Worm (Caenorhabditis elegans) whole organism, L1 larva: Measurements from ENCODE around the gene fubl-3.
A peak's percentile ranks its signal among the peaks of the same experiment; 100 is the strongest.

ENCODE experiments used
- C04F5.9 ChIP-seq: sonication (generic microtip); optimal IDR thresholded peaks from 2 replicates; lab custom pipeline; 2016; ENCODE audit warnings: missing genetic modification characterization, missing compliant biosample characterization
- C16A3.4 ChIP-seq: fragments of 150-350 bp; optimal IDR thresholded peaks from 2 replicates; lab custom pipeline; 2014; ENCODE audit warnings: missing biosample characterization, missing genetic modification characterization
- C34B4.2 ChIP-seq: sonication (generic microtip); optimal IDR thresholded peaks from 2 replicates; lab custom pipeline; 2017; ENCODE audit warnings: mild to moderate bottlenecking, missing genetic modification characterization, missing compliant biosample characterization
- Y116A8C.19 ChIP-seq: sonication (generic microtip); optimal IDR thresholded peaks from 2 replicates; lab custom pipeline; 2016; ENCODE audit warnings: missing compliant biosample characterization, missing genetic modification characterization, borderline replicate concordance
- aha-1 ChIP-seq: fragments of 150-350 bp; optimal IDR thresholded peaks from 2 replicates; lab custom pipeline; 2014; ENCODE audit warnings: missing biosample characterization, missing genetic modification characterization
- alr-1 ChIP-seq: fragments of 200-800 bp; sonication (Bioruptor generic); optimal IDR thresholded peaks from 2 replicates; lab custom pipeline; 2018; ENCODE audit warnings: borderline replicate concordance, mild to moderate bottlenecking, missing genetic modification characterization, missing compliant biosample characterization
- aly-2 ChIP-seq: fragments of 150-350 bp; optimal IDR thresholded peaks from 2 replicates; lab custom pipeline; 2014; ENCODE audit warnings: missing biosample characterization, missing genetic modification characterization
- ama-1 ChIP-seq: fragments of 150-350 bp; optimal IDR thresholded peaks from 2 replicates; lab custom pipeline; 2014
- blmp-1 ChIP-seq: fragments of 150-350 bp; optimal IDR thresholded peaks from 2 replicates; lab custom pipeline; 2014; ENCODE audit warnings: missing biosample characterization, missing genetic modification characterization
- ceh-63 ChIP-seq: fragments of 200-800 bp; sonication (Bioruptor generic); optimal IDR thresholded peaks from 2 replicates; lab custom pipeline; 2018; ENCODE audit warnings: mild to moderate bottlenecking, missing genetic modification characterization, missing compliant biosample characterization
- ceh-82 ChIP-seq, 3 experiments: fragments of 150-350 bp in 1 of 3; sonication (generic microtip) in 2 of 3; optimal IDR thresholded peaks; 2 replicates each; lab custom pipeline; 2014 to 2017; ENCODE audit warnings: missing biosample characterization in 3 of 3, missing genetic modification characterization in 3 of 3
- ceh-90 ChIP-seq: sonication (generic microtip); optimal IDR thresholded peaks from 2 replicates; lab custom pipeline; 2016; ENCODE audit warnings: missing genetic modification characterization, missing compliant biosample characterization
- ces-1 ChIP-seq: fragments of 150-350 bp; optimal IDR thresholded peaks from 2 replicates; lab custom pipeline; 2014; ENCODE audit warnings: missing biosample characterization, missing genetic modification reagents, missing genetic modification characterization
- dsc-1 ChIP-seq: sonication (generic microtip); optimal IDR thresholded peaks from 2 replicates; lab custom pipeline; 2016; ENCODE audit warnings: mild to moderate bottlenecking, missing genetic modification characterization, missing compliant biosample characterization
- efl-1 ChIP-seq, 4 experiments: fragments of 150-350 bp; optimal IDR thresholded peaks in 3 of 4; peaks in 1 of 4; 1 replicate in 1 of 4; 2 replicates in 3 of 4; lab custom pipeline; 2014; ENCODE audit warnings: missing biosample characterization in 2 of 4, missing genetic modification characterization in 2 of 4, missing genetic modification reagents in 2 of 4
- fkh-10 ChIP-seq: sonication (generic microtip); optimal IDR thresholded peaks from 2 replicates; lab custom pipeline; 2017; ENCODE audit warnings: missing biosample characterization, missing genetic modification reagents, missing genetic modification characterization
- hlh-17 ChIP-seq: fragments of 200-800 bp; sonication (Bioruptor generic); optimal IDR thresholded peaks from 2 replicates; lab custom pipeline; 2018; ENCODE audit warnings: missing genetic modification characterization, mild to moderate bottlenecking, missing compliant biosample characterization, moderate library complexity, borderline replicate concordance
- hpl-2 ChIP-seq: fragments of 150-350 bp; optimal IDR thresholded peaks from 2 replicates; lab custom pipeline; 2014; ENCODE audit warnings: missing biosample characterization, missing genetic modification reagents, missing genetic modification characterization
- lin-13 ChIP-seq: fragments of 150-350 bp; optimal IDR thresholded peaks from 2 replicates; lab custom pipeline; 2014; ENCODE audit warnings: missing biosample characterization, missing genetic modification reagents, missing genetic modification characterization
- lin-14 ChIP-seq: fragments of 200-800 bp; sonication (Bioruptor generic); optimal IDR thresholded peaks from 2 replicates; lab custom pipeline; 2018; ENCODE audit warnings: mild to moderate bottlenecking, missing genetic modification characterization, moderate library complexity, missing compliant biosample characterization
- lin-15B ChIP-seq: fragments of 150-350 bp; sonication (generic microtip); optimal IDR thresholded peaks from 3 replicates; lab custom pipeline; 2014; ENCODE audit warnings: missing biosample characterization, missing genetic modification characterization
- lin-35 ChIP-seq, 2 experiments: fragments of 150-350 bp; optimal IDR thresholded peaks; 2 replicates each; lab custom pipeline; 2014; ENCODE audit warnings: missing biosample characterization in 2 of 2, missing genetic modification characterization in 2 of 2, missing genetic modification reagents in 2 of 2
- lin-39 ChIP-seq: fragments of 150-350 bp; optimal IDR thresholded peaks from 2 replicates; lab custom pipeline; 2014; ENCODE audit warnings: missing biosample characterization, missing genetic modification reagents, missing genetic modification characterization
- lsy-2 ChIP-seq, 2 experiments: fragments of 150-350 bp; optimal IDR thresholded peaks; 2 replicates each; lab custom pipeline; 2014; ENCODE audit warnings: missing biosample characterization in 2 of 2, missing genetic modification characterization in 2 of 2
- mab-9 ChIP-seq: fragments of 200-800 bp; sonication (Bioruptor generic); IDR thresholded peaks from 2 replicates; pipeline ENCODE4 v1.3.6; 2022; ENCODE audit warnings: missing genetic modification reagents, missing genetic modification characterization, missing compliant biosample characterization
- mdl-1 ChIP-seq, 2 experiments: fragments of 150-350 bp; optimal IDR thresholded peaks; 2 replicates each; lab custom pipeline; 2014 to 2017; ENCODE audit warnings: missing biosample characterization in 2 of 2, missing genetic modification characterization in 2 of 2, inconsistent platforms in 1 of 2
- mef-2 ChIP-seq: fragments of 150-350 bp; optimal IDR thresholded peaks from 2 replicates; lab custom pipeline; 2014; ENCODE audit warnings: missing biosample characterization, missing genetic modification characterization
- mep-1 ChIP-seq: fragments of 150-350 bp; optimal IDR thresholded peaks from 2 replicates; lab custom pipeline; 2014; ENCODE audit warnings: missing biosample characterization, missing genetic modification characterization
- nhr-19 ChIP-seq: fragments of 200-800 bp; sonication (Bioruptor generic); conservative IDR thresholded peaks from 2 replicates; pipeline ENCODE4 v1.3.6; 2022; ENCODE audit warnings: missing genetic modification characterization, missing compliant biosample characterization
- nhr-20 ChIP-seq: sonication (generic microtip); optimal IDR thresholded peaks from 2 replicates; lab custom pipeline; 2016; ENCODE audit warnings: mild to moderate bottlenecking, missing genetic modification characterization, missing compliant biosample characterization
- nhr-237 ChIP-seq: fragments of 150-350 bp; optimal IDR thresholded peaks from 2 replicates; lab custom pipeline; 2014; ENCODE audit warnings: missing biosample characterization, missing genetic modification characterization
- nhr-28 ChIP-seq: fragments of 150-350 bp; optimal IDR thresholded peaks from 2 replicates; lab custom pipeline; 2014; ENCODE audit warnings: missing biosample characterization, missing genetic modification characterization
- nhr-47 ChIP-seq: sonication (generic microtip); optimal IDR thresholded peaks from 2 replicates; lab custom pipeline; 2016; ENCODE audit warnings: mild to moderate bottlenecking, missing genetic modification characterization, moderate library complexity, missing compliant biosample characterization
- nhr-71 ChIP-seq: sonication (generic microtip); optimal IDR thresholded peaks from 2 replicates; lab custom pipeline; 2016; ENCODE audit warnings: mild to moderate bottlenecking, missing genetic modification characterization, moderate library complexity, missing compliant biosample characterization
- nhr-76 ChIP-seq: sonication (generic microtip); optimal IDR thresholded peaks from 2 replicates; lab custom pipeline; 2017; ENCODE audit warnings: missing biosample characterization, missing genetic modification characterization
- nhr-77 ChIP-seq: fragments of 150-350 bp; optimal IDR thresholded peaks from 2 replicates; lab custom pipeline; 2014; ENCODE audit warnings: missing biosample characterization, missing genetic modification characterization
- nhr-85 ChIP-seq: sonication (generic microtip); peaks from one replicate; lab custom pipeline; 2016; ENCODE audit warnings: missing genetic modification characterization, inconsistent platforms, missing compliant biosample characterization
- nhr-90 ChIP-seq: sonication (generic microtip); optimal IDR thresholded peaks from 2 replicates; lab custom pipeline; 2016; ENCODE audit warnings: mild to moderate bottlenecking, missing genetic modification characterization, missing compliant biosample characterization; ENCODE audit not compliant: poor library complexity
- pax-3 ChIP-seq: fragments of 200-800 bp; sonication (Bioruptor generic); optimal IDR thresholded peaks from 2 replicates; lab custom pipeline; 2018; ENCODE audit warnings: mild to moderate bottlenecking, missing genetic modification characterization, moderate library complexity, missing compliant biosample characterization
- rnt-1 ChIP-seq: sonication (generic microtip); optimal IDR thresholded peaks from 2 replicates; lab custom pipeline; 2016; ENCODE audit warnings: mild to moderate bottlenecking, missing genetic modification characterization, moderate library complexity, missing compliant biosample characterization
- skn-1 ChIP-seq: fragments of 150-350 bp; optimal IDR thresholded peaks from 2 replicates; lab custom pipeline; 2014; ENCODE audit warnings: missing biosample characterization, missing genetic modification characterization
- snpc-4 ChIP-seq: fragments of 150-350 bp; optimal IDR thresholded peaks from 2 replicates; lab custom pipeline; 2014; ENCODE audit warnings: missing biosample characterization, missing genetic modification characterization
- snu-23 ChIP-seq: sonication (generic microtip); optimal IDR thresholded peaks from 2 replicates; lab custom pipeline; 2016; ENCODE audit warnings: missing genetic modification characterization, missing compliant biosample characterization
- sox-4 ChIP-seq: sonication (generic microtip); optimal IDR thresholded peaks from 2 replicates; lab custom pipeline; 2016; ENCODE audit warnings: missing genetic modification characterization, missing compliant biosample characterization
- sptf-1 ChIP-seq: fragments of 150-350 bp; optimal IDR thresholded peaks from 2 replicates; lab custom pipeline; 2014; ENCODE audit warnings: missing biosample characterization, missing genetic modification characterization
- swsn-7 ChIP-seq: sonication (generic microtip); optimal IDR thresholded peaks from 2 replicates; lab custom pipeline; 2016; ENCODE audit warnings: missing genetic modification characterization, missing compliant biosample characterization
- tbx-2 ChIP-seq: sonication (generic microtip); optimal IDR thresholded peaks from 2 replicates; lab custom pipeline; 2016; ENCODE audit warnings: missing genetic modification characterization, missing compliant biosample characterization
- unc-130 ChIP-seq: fragments of 150-350 bp; optimal IDR thresholded peaks from 2 replicates; lab custom pipeline; 2017; ENCODE audit warnings: missing biosample characterization, missing genetic modification characterization, inconsistent platforms
- unc-98 ChIP-seq: fragments of 200-800 bp; sonication (Bioruptor generic); IDR thresholded peaks from 2 replicates; pipeline ENCODE4 v1.3.6; 2022; ENCODE audit warnings: missing genetic modification characterization, missing compliant biosample characterization
- vab-15 ChIP-seq: sonication (generic microtip); optimal IDR thresholded peaks from 2 replicates; lab custom pipeline; 2017; ENCODE audit warnings: missing genotype, mild to moderate bottlenecking, missing genetic modification characterization, missing compliant biosample characterization
- xbp-1 ChIP-seq: sonication (generic microtip); optimal IDR thresholded peaks from 2 replicates; lab custom pipeline; 2016; ENCODE audit warnings: missing genetic modification characterization, missing compliant biosample characterization
- zag-1 ChIP-seq: fragments of 150-350 bp; optimal IDR thresholded peaks from 2 replicates; lab custom pipeline; 2014; ENCODE audit warnings: missing biosample characterization, missing genetic modification characterization
- ztf-11 ChIP-seq, 2 experiments: sonication (generic microtip); optimal IDR thresholded peaks; 2 replicates each; lab custom pipeline; 2016 to 2017; ENCODE audit warnings: missing genetic modification characterization in 2 of 2, missing biosample characterization in 1 of 2, missing compliant biosample characterization in 1 of 2

The fubl-3 gene

DNA sequence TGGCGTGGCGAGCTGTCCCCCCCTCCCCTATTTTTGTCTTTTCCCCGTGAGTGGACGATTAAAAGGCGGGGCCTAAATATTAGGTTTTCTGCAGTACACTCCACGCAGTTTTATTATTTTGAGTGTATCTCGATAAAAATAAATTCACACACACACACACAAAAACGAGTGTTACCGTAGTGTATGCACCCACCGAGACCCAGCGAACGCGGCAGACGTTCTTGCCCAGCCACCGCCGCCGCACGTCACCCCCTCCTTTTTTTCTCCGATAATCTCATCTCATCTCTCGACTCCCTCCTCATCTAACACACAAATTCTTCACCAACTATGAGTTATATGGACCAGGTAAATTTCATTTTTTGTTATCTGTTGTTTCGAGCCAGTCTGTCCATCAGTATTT is at the start of gene fubl-3:
Gene fubl-3 (plus strand): TSS at position 212 of the 400 bp plus-strand sequence.
- TF ChIP-seq nhr-77 (tag; lab: Kevin White, UChicago): no peak
- TF ChIP-seq zag-1 (tag; lab: Kevin White, UChicago): no peak
- peak in 1 of 2 experiments; percentile 5 for TF ChIP-seq mdl-1 (tag; optimal IDR thresholded peaks at IDR 0.05; lab: Kevin White, UChicago)
- peak; percentile 37 for TF ChIP-seq xbp-1
- peak in 1 of 2 experiments; percentile 43 for TF ChIP-seq lin-35 (GFP tag; optimal IDR thresholded peaks at IDR 0.05; lab: Kevin White, UChicago)
- TF ChIP-seq mep-1: peak; percentile 14
- TF ChIP-seq unc-130: peak; percentile 51
- peak; percentile 86 to 96 for TF ChIP-seq lsy-2 (tag; optimal IDR thresholded peaks at IDR 0.05; lab: Kevin White, UChicago)
- peak; percentile 8 for TF ChIP-seq tbx-2 (tag; lab: Kevin White, UChicago)
- peak; percentile 55 for TF ChIP-seq nhr-20
- peak; percentile 27 for TF ChIP-seq nhr-90
- peak; percentile 45 for TF ChIP-seq rnt-1 (tag; lab: Kevin White, UChicago)
- peak; percentile 63 for TF ChIP-seq nhr-71 (tag; lab: Kevin White, UChicago)
- TF ChIP-seq mef-2 (tag; lab: Kevin White, UChicago): no peak
- peak; percentile 36 for TF ChIP-seq swsn-7
- TF ChIP-seq snu-23 (GFP tag; lab: Kevin White, UChicago): peak; percentile 45
- peak in 1 of 2 experiments; percentile 25 for TF ChIP-seq efl-1 (optimal IDR thresholded peaks at IDR 0.05; lab: Kevin White, UChicago)
- peak in 1 of 2 experiments; percentile 75 for TF ChIP-seq efl-1 (GFP tag; optimal IDR thresholded peaks at IDR 0.05 in 1 of 2; lab: Kevin White, UChicago)
- no peak for TF ChIP-seq ama-1 (lab: Kevin White, UChicago)
- TF ChIP-seq Y116A8C.19 (tag; lab: Kevin White, UChicago): no peak
- peak; percentile 7 for TF ChIP-seq skn-1 (tag; lab: Kevin White, UChicago)
- no peak for TF ChIP-seq hpl-2 (GFP tag; lab: Kevin White, UChicago)
- peak; percentile 11 for TF ChIP-seq snpc-4
- peak; percentile 84 for TF ChIP-seq lin-14 (GFP tag; lab: Kevin White, UChicago)
- peak; percentile 19 for TF ChIP-seq blmp-1
- TF ChIP-seq C16A3.4 (tag; lab: Kevin White, UChicago): peak; percentile 50
- peak in 1 of 3 experiments; percentile 52 for TF ChIP-seq ceh-82 (tag; optimal IDR thresholded peaks at IDR 0.05; lab: Kevin White, UChicago)
- peak; percentile 22 for TF ChIP-seq nhr-19 (GFP tag; lab: Robert Waterston, UW)
- peak; percentile 43 for TF ChIP-seq nhr-47
- peak; percentile 42 for TF ChIP-seq nhr-85 (tag; lab: Kevin White, UChicago)
- TF ChIP-seq, all 84 proteins: peak for 23

DNA sequence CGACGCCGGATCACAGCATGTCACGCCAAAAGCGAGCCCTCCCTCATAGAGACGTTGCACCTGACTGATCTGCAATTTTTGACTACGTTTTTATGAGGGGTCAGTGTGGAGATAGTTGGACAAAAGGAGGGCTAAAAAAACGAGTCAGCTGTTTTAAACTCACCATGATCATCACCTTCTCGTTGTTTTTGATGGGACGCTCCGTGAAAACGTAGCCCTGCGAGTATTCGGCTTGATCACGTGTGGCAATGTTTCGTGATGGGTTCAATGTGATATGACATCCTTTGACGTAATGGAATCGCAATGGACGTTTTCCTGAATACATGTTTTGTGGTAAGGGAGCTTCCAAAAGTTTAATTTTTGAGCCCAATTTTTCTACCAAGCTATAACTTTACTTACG is 49.1 kb upstream of the fubl-3 start:
- TF ChIP-seq aha-1 (tag; lab: Kevin White, UChicago) (no peak), mab-9 (GFP tag; lab: Robert Waterston, UW) (no peak), tbx-2 (tag; lab: Kevin White, UChicago) (no peak), snu-23 (GFP tag; lab: Kevin White, UChicago) (peak; percentile 14), vab-15 (tag; lab: Kevin White, UChicago) (no peak), lin-15B (tag; lab: Kevin White, UChicago) (no peak), ceh-90 (tag; lab: Kevin White, UChicago) (no peak), lin-39 (tag; lab: Kevin White, UChicago) (peak; percentile 9), ces-1 (GFP tag; lab: Kevin White, UChicago) (no peak), ztf-11 (tag; optimal IDR thresholded peaks at IDR 0.05; lab: Kevin White, UChicago) (no peak), dsc-1 (tag; lab: Kevin White, UChicago) (no peak), pax-3 (tag; lab: Kevin White, UChicago) (no peak), C04F5.9 (no peak), ceh-63 (GFP tag; lab: Kevin White, UChicago) (no peak), hlh-17 (GFP tag; lab: Kevin White, UChicago) (no peak), nhr-90 (no peak), unc-98 (GFP tag; lab: Robert Waterston, UW) (no peak), C34B4.2 (no peak), nhr-77 (tag; lab: Kevin White, UChicago) (no peak), sox-4 (tag; lab: Kevin White, UChicago) (no peak), swsn-7 (no peak), sptf-1 (tag; lab: Kevin White, UChicago) (no peak), hpl-2 (GFP tag; lab: Kevin White, UChicago) (no peak), alr-1 (tag; lab: Kevin White, UChicago) (no peak), nhr-76 (tag; lab: Kevin White, UChicago) (no peak), aly-2 (no peak), fkh-10 (GFP tag; lab: Kevin White, UChicago) (no peak), nhr-28 (tag; lab: Kevin White, UChicago) (no peak), nhr-237 (no peak), lin-13 (GFP tag; lab: Kevin White, UChicago) (no peak)
